Worm (Caenorhabditis elegans) whole organism, young adult: Measurements from ENCODE around the gene hpo-29.

Experiments used
- B0336.3 ChIP-seq: fragments of 200-800 bp; sonication (Bioruptor generic); IDR thresholded peaks from 2 replicates; pipeline ENCODE4 v1.3.6; 2022; ENCODE audit warnings: missing genetic modification characterization, missing compliant biosample characterization
- F10E7.11 ChIP-seq: sonication (generic microtip); optimal IDR thresholded peaks from 2 replicates; lab custom pipeline; 2017; ENCODE audit warnings: mild to moderate bottlenecking, missing genetic modification characterization, moderate library complexity, missing compliant biosample characterization
- F52B5.7 ChIP-seq: sonication (generic microtip); optimal IDR thresholded peaks from 2 replicates; lab custom pipeline; 2016; ENCODE audit warnings: mild to moderate bottlenecking, missing genetic modification characterization, missing compliant biosample characterization
- Y53F4B.3 ChIP-seq: fragments of 200-800 bp; sonication (Bioruptor generic); IDR thresholded peaks from 2 replicates; pipeline ENCODE4 v1.3.6; 2022; ENCODE audit warnings: missing genetic modification reagents, missing genetic modification characterization, missing compliant biosample characterization
- Y67H2A.10 ChIP-seq: fragments of 200-800 bp; sonication (Bioruptor generic); conservative IDR thresholded peaks from 2 replicates; pipeline ENCODE4 v1.3.6; 2022; ENCODE audit warnings: missing genetic modification reagents, missing genetic modification characterization, missing compliant biosample characterization
- ZK185.1 ChIP-seq: sonication (generic microtip); optimal IDR thresholded peaks from 2 replicates; lab custom pipeline; 2016; ENCODE audit warnings: mild to moderate bottlenecking, missing genetic modification characterization, missing compliant biosample characterization; ENCODE audit not compliant: poor library complexity, severe bottlenecking
- akir-1 ChIP-seq: fragments of 200-800 bp; sonication (Bioruptor generic); optimal IDR thresholded peaks from 2 replicates; lab custom pipeline; 2018; ENCODE audit warnings: mild to moderate bottlenecking, missing genetic modification characterization, moderate library complexity, missing compliant biosample characterization
- atf-7 ChIP-seq: sonication (generic microtip); optimal IDR thresholded peaks from 2 replicates; lab custom pipeline; 2017; ENCODE audit warnings: mild to moderate bottlenecking, missing genetic modification characterization, missing compliant biosample characterization
- attf-6 ChIP-seq: fragments of 200-800 bp; sonication (Bioruptor generic); IDR thresholded peaks from 2 replicates; pipeline ENCODE4 v1.3.6; 2022; ENCODE audit warnings: missing genetic modification reagents, missing genetic modification characterization, missing compliant biosample characterization
- ceh-100 ChIP-seq: fragments of 200-800 bp; sonication (Bioruptor generic); IDR thresholded peaks from 2 replicates; pipeline ENCODE4 v1.3.6; 2022; ENCODE audit warnings: missing genetic modification reagents, missing genetic modification characterization, missing compliant biosample characterization
- dox-1 ChIP-seq: fragments of 200-800 bp; sonication (Bioruptor generic); IDR thresholded peaks from 2 replicates; pipeline ENCODE4 v1.3.6; 2022; ENCODE audit warnings: missing genetic modification reagents, missing genetic modification characterization, missing compliant biosample characterization
- egrh-3 ChIP-seq: fragments of 200-800 bp; sonication (Bioruptor generic); IDR thresholded peaks from 2 replicates; pipeline ENCODE4 v1.3.6; 2022; ENCODE audit warnings: missing genetic modification reagents, missing genetic modification characterization, missing compliant biosample characterization
- ets-4 ChIP-seq: fragments of 200-800 bp; sonication (Bioruptor generic); optimal IDR thresholded peaks from 2 replicates; lab custom pipeline; 2018; ENCODE audit warnings: mild to moderate bottlenecking, missing genetic modification characterization, missing compliant biosample characterization
- hlh-26 ChIP-seq: fragments of 200-800 bp; sonication (Bioruptor generic); conservative IDR thresholded peaks from 2 replicates; pipeline ENCODE4 v1.3.6; 2022; ENCODE audit warnings: missing genetic modification reagents, missing genetic modification characterization, missing compliant biosample characterization
- hmg-1.2 ChIP-seq: fragments of 200-800 bp; sonication (Bioruptor generic); IDR thresholded peaks from 2 replicates; pipeline ENCODE4 v1.3.6; 2022; ENCODE audit warnings: missing genetic modification reagents, missing genetic modification characterization, missing compliant biosample characterization
- hmg-20 ChIP-seq: fragments of 200-800 bp; sonication (Bioruptor generic); IDR thresholded peaks from 2 replicates; pipeline ENCODE4 v1.3.6; 2022; ENCODE audit warnings: missing genetic modification reagents, missing genetic modification characterization, missing compliant biosample characterization
- hrde-1 ChIP-seq: sonication (generic microtip); optimal IDR thresholded peaks from 2 replicates; lab custom pipeline; 2016; ENCODE audit warnings: missing genetic modification characterization, mild to moderate bottlenecking, missing compliant biosample characterization, moderate library complexity, missing genotype, missing genetic modification reagents, borderline replicate concordance
- hsf-1 ChIP-seq: fragments of 200-800 bp; sonication (Bioruptor generic); IDR thresholded peaks from 2 replicates; pipeline ENCODE4 v1.3.6; 2022; ENCODE audit warnings: missing genetic modification reagents, missing genetic modification characterization, missing compliant biosample characterization
- let-607 ChIP-seq, 2 experiments: fragments of 200-800 bp in 1 of 2; sonication (Bioruptor generic) in 1 of 2; sonication (generic microtip) in 1 of 2; optimal IDR thresholded peaks; 2 replicates each; lab custom pipeline; 2016 to 2018; ENCODE audit warnings: mild to moderate bottlenecking in 2 of 2, missing compliant biosample characterization in 2 of 2, missing genetic modification characterization in 2 of 2, moderate library complexity in 2 of 2, missing genotype in 1 of 2
- lsy-27 ChIP-seq: sonication (generic microtip); optimal IDR thresholded peaks from 2 replicates; lab custom pipeline; 2017; ENCODE audit warnings: missing genetic modification characterization, mild to moderate bottlenecking, missing compliant biosample characterization, antibody characterized with exemption, missing genotype, borderline replicate concordance; ENCODE audit not compliant: insufficient read depth
- madf-8 ChIP-seq: fragments of 200-800 bp; sonication (Bioruptor generic); conservative IDR thresholded peaks from 2 replicates; pipeline ENCODE4 v1.3.6; 2022; ENCODE audit warnings: missing genetic modification reagents, missing genetic modification characterization, missing compliant biosample characterization
- mcd-1 ChIP-seq: fragments of 200-800 bp; sonication (Bioruptor generic); IDR thresholded peaks from 2 replicates; pipeline ENCODE4 v1.3.6; 2022; ENCODE audit warnings: missing genetic modification reagents, missing genetic modification characterization, missing compliant biosample characterization
- nfya-1 ChIP-seq: sonication (generic microtip); optimal IDR thresholded peaks from 2 replicates; lab custom pipeline; 2017; ENCODE audit warnings: antibody characterized with exemption, missing compliant biosample characterization, missing genetic modification characterization, borderline replicate concordance; ENCODE audit not compliant: insufficient read depth
- pbrm-1 ChIP-seq: fragments of 200-800 bp; sonication (Bioruptor generic); IDR thresholded peaks from 2 replicates; pipeline ENCODE4 v1.3.6; 2022; ENCODE audit warnings: missing genetic modification reagents, missing genetic modification characterization, missing compliant biosample characterization
- somi-1 ChIP-seq: fragments of 200-800 bp; sonication (Bioruptor generic); optimal IDR thresholded peaks from 2 replicates; lab custom pipeline; 2018; ENCODE audit warnings: mild to moderate bottlenecking, missing genetic modification characterization, missing compliant biosample characterization
- zfh-2 ChIP-seq: fragments of 200-800 bp; sonication (Bioruptor generic); conservative IDR thresholded peaks from 2 replicates; pipeline ENCODE4 v1.3.6; 2022; ENCODE audit warnings: missing genetic modification reagents, missing genetic modification characterization, missing compliant biosample characterization
- ztf-18 ChIP-seq: sonication (generic microtip); optimal IDR thresholded peaks from 2 replicates; lab custom pipeline; 2016; ENCODE audit warnings: missing genotype, mild to moderate bottlenecking, missing genetic modification characterization, missing compliant biosample characterization
- ztf-26 ChIP-seq: sonication (generic microtip); optimal IDR thresholded peaks from 2 replicates; lab custom pipeline; 2017; ENCODE audit warnings: missing genetic modification characterization, missing compliant biosample characterization

The hpo-29 gene

ce11 chrIII:207023-207422 lies 28.6 kb upstream of the hpo-29 start, which contains the start of gene W10C4.1 (continued):
- TF ChIP-seq Y67H2A.10 (GFP tag; lab: Robert Waterston, UW) (no peak), attf-6 (GFP tag; lab: Robert Waterston, UW) (no peak), hsf-1 (no peak)

ce11 chrIII:208793-209694 lies 26.6 kb upstream of the hpo-29 start:
- no peak for TF ChIP-seq hrde-1 (tag; lab: Kevin White, UChicago)
- no peak for TF ChIP-seq hmg-20 (GFP tag; lab: Robert Waterston, UW)

ce11 chrIII:209695-210091 lies 26.0 kb upstream of the hpo-29 start, which contains the start of gene klp-20:
TSS of gene klp-20 (plus strand) at chrIII:209992.
- TF ChIP-seq ceh-100 (GFP tag; lab: Robert Waterston, UW) (no peak), hmg-1.2 (no peak), ZK185.1 (no peak), Y53F4B.3 (GFP tag; lab: Robert Waterston, UW) (no peak), F52B5.7 (tag; lab: Kevin White, UChicago) (no peak), lsy-27 (tag; lab: Kevin White, UChicago) (no peak), somi-1 (GFP tag; lab: Kevin White, UChicago) (no peak), zfh-2 (GFP tag; lab: Robert Waterston, UW) (no peak), mcd-1 (GFP tag; lab: Robert Waterston, UW) (no peak), ets-4 (no peak), F10E7.11 (tag; lab: Kevin White, UChicago) (no peak)

ce11 chrIII:211387-211786 lies 24.3 kb upstream of the hpo-29 start:
- no peak for TF ChIP-seq B0336.3 (GFP tag; lab: Robert Waterston, UW)
- TF ChIP-seq attf-6 (GFP tag; lab: Robert Waterston, UW): no peak
- no peak for TF ChIP-seq let-607 (tag; optimal IDR thresholded peaks at IDR 0.05; lab: Kevin White, UChicago)
- TF ChIP-seq ztf-18 (tag; lab: Kevin White, UChicago): no peak
- TF ChIP-seq dox-1 (GFP tag; lab: Robert Waterston, UW): no peak
- no peak for TF ChIP-seq pbrm-1 (GFP tag; lab: Robert Waterston, UW)

- TF ChIP-seq B0336.3 (GFP tag; lab: Robert Waterston, UW) (no peak), hmg-1.2 (peak; percentile 83; the same call in 1 of the 2 replicates)
- TF ChIP-seq, all 124 proteins: peak for 1
Measured at ce11 chrIII:220368-220767, 15.3 kb upstream of the hpo-29 start.

DNA sequence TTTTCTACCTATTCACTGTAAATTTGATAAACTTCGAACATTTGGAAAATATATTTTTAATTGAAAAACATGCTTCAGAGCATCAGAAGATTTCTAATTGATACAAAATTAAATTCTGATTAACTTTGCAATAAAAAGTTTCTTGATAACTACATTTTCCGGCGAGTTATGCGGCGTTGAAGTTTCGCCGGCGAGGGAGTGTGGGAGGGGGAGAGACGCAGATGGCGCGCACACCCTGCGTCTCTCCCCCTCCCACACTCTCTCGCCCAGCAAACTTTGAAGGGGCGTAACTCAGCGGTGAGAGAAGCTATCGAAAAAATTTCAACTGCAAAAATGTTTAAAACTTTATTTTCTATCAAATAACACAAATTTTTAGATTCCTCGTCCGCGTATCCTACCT lies 13.1 kb upstream of the hpo-29 start:
- TF ChIP-seq hmg-1.2 (peak; percentile 74), nfya-1 (no peak)

DNA sequence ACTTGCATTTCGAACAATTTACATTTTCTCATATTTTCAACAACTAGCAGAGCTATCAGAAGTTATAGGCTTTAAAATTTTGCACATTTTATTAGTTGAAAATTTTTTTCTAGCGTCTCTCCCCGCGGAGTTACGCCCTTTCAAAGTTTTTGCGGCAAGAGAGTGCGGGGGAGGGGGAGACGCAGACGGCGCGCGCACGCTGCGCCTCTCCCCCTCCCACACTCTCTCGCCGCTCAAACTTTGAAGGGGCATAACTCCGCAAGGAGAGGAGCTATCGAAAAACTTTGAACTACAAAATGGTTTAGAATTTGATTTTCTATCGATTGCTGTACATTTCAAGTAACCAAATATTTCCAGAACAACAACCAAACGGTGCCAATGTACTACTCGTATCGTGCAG lies 8.6 kb upstream of the hpo-29 start:
- TF ChIP-seq ztf-26 (tag; lab: Kevin White, UChicago) (no peak), nfya-1 (no peak), akir-1 (no peak), hlh-26 (GFP tag; lab: Robert Waterston, UW) (no peak), zfh-2 (GFP tag; lab: Robert Waterston, UW) (peak; percentile 77), hmg-1.2 (peak; percentile 82), egrh-3 (GFP tag; lab: Robert Waterston, UW) (peak; percentile 70; the same call in 1 of the 2 replicates), madf-8 (no peak), atf-7 (tag; lab: Kevin White, UChicago) (no peak)
